Worm (Caenorhabditis elegans): ENCODE data around the gene Y43C5A.7.

- no peak for TF ChIP-seq him-1 (tag; optimal IDR thresholded peaks at IDR 0.05)
- TF ChIP-seq W03F9.2 (tag; optimal IDR thresholded peaks at IDR 0.05) = no peak
- TF ChIP-seq dao-5 (tag; optimal IDR thresholded peaks at IDR 0.05) = no peak
Observed at ce11 chrIV:10285328-10285727, 8.3 kb downstream of the Y43C5A.7 start.

All from whole organism, L4/young adult.